Fruit fly (Drosophila melanogaster) whole organism, larva: ENCODE results near the gene CG43091.

Experiments
- noc ChIP-seq: fragments of 200-800 bp; sonication (Bioruptor generic); optimal IDR thresholded peaks from 3 replicates; lab custom pipeline; 2019; ENCODE audit warnings: missing biosample characterization, mild to moderate bottlenecking, missing genetic modification characterization, moderate library complexity

CG43091 gene

dm6 chr3R:22740930-22741329 lies 27.6 kb downstream of the CG43091 start, which contains the start of the genes Dcr-1 and CG6985:
Dcr-1 (minus strand) TSS chr3R:22741091.
CG6985 (plus strand) TSS chr3R:22741150.
- no peak for TF ChIP-seq noc (tag; lab: Kevin White, UChicago)

DNA sequence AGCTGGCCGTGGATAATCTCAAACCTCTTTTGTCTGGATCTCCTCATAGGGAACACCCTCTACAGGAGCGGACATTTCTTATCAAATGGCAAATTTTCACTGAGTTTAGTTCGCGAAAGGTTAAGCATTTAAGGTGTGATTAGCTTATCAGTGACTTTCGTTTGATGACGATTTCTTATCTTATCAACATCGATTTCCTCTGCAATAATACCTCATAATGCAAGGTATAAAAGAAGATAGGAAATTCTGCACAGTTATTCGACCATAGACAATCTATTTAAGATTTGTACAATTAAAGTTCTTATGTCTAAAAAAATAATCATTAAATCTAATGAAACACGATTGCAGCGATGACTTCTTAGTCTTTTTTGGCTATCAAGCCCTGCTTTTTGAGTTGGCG lies 34.8 kb downstream of the CG43091 start, which contains the start of gene Takl2:
Gene Takl2 (minus strand): TSS at position 101 of the 400 bp plus-strand sequence.
- no peak for TF ChIP-seq noc (tag; lab: Kevin White, UChicago)

DNA sequence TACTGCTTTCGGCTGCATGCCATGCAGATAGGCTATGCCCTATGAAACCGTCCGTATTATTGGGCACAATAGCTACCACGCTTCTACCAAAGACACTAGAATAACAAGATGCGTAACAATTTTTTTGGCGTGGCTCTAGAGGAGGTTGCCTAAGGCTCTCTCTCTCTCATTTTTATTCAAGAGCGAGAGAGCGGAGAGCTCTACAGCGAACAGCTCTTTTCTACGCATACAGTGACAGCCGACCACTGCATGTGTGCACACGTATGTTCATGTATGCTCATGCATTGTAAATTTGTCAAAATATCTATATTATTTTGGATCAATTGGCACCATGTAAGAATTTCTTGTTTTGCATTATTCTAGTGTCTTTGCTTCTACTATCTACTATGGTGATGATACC lies 35.5 kb downstream of the CG43091 start:
- no peak for TF ChIP-seq noc (tag; lab: Kevin White, UChicago)

- no peak for TF ChIP-seq noc (tag; lab: Kevin White, UChicago)
Observed at dm6 chr3R:22727857-22728256, 40.7 kb downstream of the CG43091 start.

dm6 chr3R:22727456-22727833 lies 41.1 kb downstream of the CG43091 start:
- TF ChIP-seq noc (tag; lab: Kevin White, UChicago) = no peak

- TF ChIP-seq noc (tag; lab: Kevin White, UChicago) = no peak
Observed at dm6 chr3R:22726771-22727455, 41.6 kb downstream of the CG43091 start, which contains the start of gene CG45049. CG45049 (plus strand) TSS chr3R:22726967.

DNA sequence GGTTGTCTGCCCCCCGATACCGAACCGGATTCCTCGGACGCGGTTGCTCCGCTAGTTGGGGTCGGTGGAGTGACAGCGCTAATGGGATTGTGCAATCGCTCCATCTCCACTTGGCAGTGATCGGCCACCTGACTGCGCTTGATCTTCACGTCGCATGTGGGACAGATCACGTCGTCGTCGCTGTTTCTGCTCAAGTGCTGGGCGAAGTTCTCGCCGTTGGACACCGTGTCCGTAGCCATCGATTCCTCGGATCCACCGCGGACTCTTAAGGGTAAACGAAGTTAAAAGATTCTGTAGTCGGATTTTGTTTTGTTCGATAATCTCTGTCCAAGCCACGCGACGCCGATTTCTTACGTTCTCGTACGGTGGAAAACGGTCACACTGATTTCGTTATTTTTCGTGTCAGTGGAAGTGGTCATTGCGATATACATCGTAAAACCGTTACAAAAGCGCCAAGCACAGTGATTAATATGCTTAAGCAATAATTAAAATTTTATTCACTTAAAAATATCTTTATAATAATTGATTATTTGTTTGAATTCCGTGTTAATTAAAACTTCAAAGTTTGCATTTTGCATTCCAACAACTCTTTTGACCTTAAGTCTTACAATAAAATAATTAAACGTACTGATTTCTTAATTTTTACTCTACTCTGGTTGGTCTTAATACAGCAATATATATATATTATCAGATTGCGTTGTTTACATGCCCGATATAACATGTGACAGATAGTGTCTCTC lies 42.3 kb downstream of the CG43091 start, which contains the start of gene RNF220:
Gene RNF220 (minus strand): TSS at position 384 of the 740 bp plus-strand sequence.
- TF ChIP-seq noc (tag; lab: Kevin White, UChicago) = no peak

DNA sequence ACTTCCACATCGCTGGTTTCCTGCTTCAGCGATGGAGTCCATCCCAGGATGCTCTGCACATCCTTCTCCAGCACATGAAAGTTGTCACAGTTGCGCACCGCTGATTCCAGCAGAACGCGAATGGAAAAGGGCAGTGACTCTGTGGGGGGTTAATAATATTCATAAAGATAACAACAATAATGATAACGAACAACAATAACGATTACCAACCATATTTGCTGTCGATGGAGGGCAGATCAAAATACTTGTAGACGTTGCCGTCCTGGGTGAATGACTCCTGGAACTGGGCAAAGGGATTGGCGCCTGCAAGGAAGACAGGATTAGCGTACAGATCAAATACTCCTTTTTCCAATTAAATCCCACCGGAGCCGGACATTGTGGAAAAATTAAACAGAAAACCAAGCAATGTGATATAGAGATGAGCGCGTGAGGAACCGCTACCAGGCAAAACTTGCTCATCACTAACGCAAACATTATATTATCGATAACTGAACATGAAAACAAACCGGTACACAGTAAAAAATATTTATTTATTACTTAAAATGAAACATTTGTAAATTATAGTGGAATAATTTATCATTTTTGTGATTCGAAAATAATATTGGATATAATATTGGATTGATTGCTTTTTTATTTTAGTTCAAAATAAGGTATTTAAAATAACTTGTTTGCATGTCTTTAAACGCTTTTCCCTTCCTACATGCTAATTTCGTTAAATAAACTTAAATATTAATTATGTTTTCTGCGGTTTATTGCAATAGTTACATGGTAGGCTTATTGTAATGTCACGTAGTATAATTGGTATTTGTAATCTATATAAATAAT lies 44.2 kb downstream of the CG43091 start, which contains the start of gene Irp-1A:
Gene Irp-1A (minus strand): TSS at position 439 of the 825 bp plus-strand sequence.
- TF ChIP-seq noc (tag; lab: Kevin White, UChicago) = peak; percentile 58

dm6 chr3R:22720808-22721306 lies 47.7 kb downstream of the CG43091 start, which contains the start of gene wge:
wge (minus strand) TSS chr3R:22721150.
- TF ChIP-seq noc (tag; lab: Kevin White, UChicago) = no peak

dm6 chr3R:22719607-22719949 lies 49.0 kb downstream of the CG43091 start:
- TF ChIP-seq noc (tag; lab: Kevin White, UChicago) = no peak

DNA sequence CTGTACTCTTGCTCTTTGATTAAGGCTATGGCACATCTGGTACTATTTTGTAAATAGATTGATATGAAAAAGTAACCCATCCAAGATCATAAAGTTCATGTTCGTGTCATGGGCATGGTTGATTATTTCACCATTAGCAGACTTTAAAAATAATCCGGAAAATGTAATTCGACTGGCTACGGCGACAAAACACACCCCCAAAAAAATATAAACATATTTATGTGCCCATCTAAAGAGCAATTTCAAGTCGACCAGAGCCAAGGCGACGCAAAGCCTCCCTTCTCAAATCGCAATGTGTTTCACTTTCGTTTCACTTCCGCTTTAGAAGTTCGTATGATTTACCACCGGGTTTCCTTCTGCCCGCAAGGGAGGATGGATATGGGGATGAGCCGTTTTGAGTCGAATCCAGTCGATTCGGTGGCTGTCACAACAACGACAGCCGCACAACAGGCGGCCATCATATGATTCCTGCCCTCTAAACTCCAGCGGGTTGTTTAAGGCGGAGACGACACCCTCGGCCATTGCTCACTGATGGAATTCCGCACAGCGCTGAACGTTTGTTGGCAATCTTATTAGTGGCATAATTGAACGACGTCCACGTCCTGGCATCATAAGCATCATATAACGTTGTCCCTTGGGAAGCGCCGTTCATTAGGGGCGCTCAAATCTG lies 49.5 kb downstream of the CG43091 start:
- no peak for TF ChIP-seq noc (tag; lab: Kevin White, UChicago)

dm6 chr3R:22718401-22718800 lies 50.1 kb downstream of the CG43091 start:
- no peak for TF ChIP-seq noc (tag; lab: Kevin White, UChicago)
